Fruit fly (Drosophila melanogaster) whole organism, wandering third instar larva: ENCODE data around the gene CG4133.

ENCODE experiments used
- Abd-B ChIP-seq: fragments of >200 bp; optimal IDR thresholded peaks from 2 replicates; lab custom pipeline; 2017; ENCODE audit warnings: missing biosample characterization, missing genetic modification characterization
- Dfd ChIP-seq: fragments of >200 bp; optimal IDR thresholded peaks from 2 replicates; lab custom pipeline; 2017; ENCODE audit warnings: missing biosample characterization, missing genetic modification characterization
- N ChIP-seq: fragments of >200 bp; optimal IDR thresholded peaks from 2 replicates; lab custom pipeline; 2018; ENCODE audit warnings: missing biosample characterization, missing external identifiers, missing genetic modification characterization
- Rel ChIP-seq, 2 experiments: fragments of 200-800 bp; sonication (Bioruptor generic) in 1 of 2; optimal IDR thresholded peaks; 2 replicates in 1 of 2; 3 replicates in 1 of 2; lab custom pipeline; 2016 to 2019; ENCODE audit warnings: mild to moderate bottlenecking in 2 of 2, missing biosample characterization in 2 of 2, missing genetic modification characterization in 2 of 2, moderate library complexity in 1 of 2
- Sp1 ChIP-seq: fragments of 200-800 bp; sonication (Bioruptor generic); optimal IDR thresholded peaks from 3 replicates; lab custom pipeline; 2019; ENCODE audit warnings: missing biosample characterization, mild to moderate bottlenecking, missing genetic modification characterization, moderate library complexity
- lola ChIP-seq: fragments of >200 bp; optimal IDR thresholded peaks from 2 replicates; lab custom pipeline; 2017; ENCODE audit warnings: missing biosample characterization, missing genetic modification characterization

- no peak for TF ChIP-seq lola
- TF ChIP-seq Rel (GFP tag; optimal IDR thresholded peaks at IDR 0.05; lab: Kevin White, UChicago) = no peak
- TF ChIP-seq Rel (tag; optimal IDR thresholded peaks at IDR 0.05; lab: Kevin White, UChicago) = no peak
- no peak for TF ChIP-seq Abd-B (GFP tag; lab: Kevin White, UChicago)
- no peak for TF ChIP-seq Sp1 (GFP tag; lab: Kevin White, UChicago)
- no peak for TF ChIP-seq N
- no peak for TF ChIP-seq Dfd
Measured at dm6 chr2L:496436-496835, 41.1 kb downstream of the CG4133 start.
